Worm (Caenorhabditis elegans) whole organism, L1 larva: ENCODE results near the gene nlp-49.
A peak's percentile ranks its signal among the peaks of the same experiment; 100 is the strongest.

Source experiments
- C16A3.4 ChIP-seq: fragments of 150-350 bp; optimal IDR thresholded peaks from 2 replicates; lab custom pipeline; 2014; ENCODE audit warnings: missing biosample characterization, missing genetic modification characterization
- aly-2 ChIP-seq: fragments of 150-350 bp; optimal IDR thresholded peaks from 2 replicates; lab custom pipeline; 2014; ENCODE audit warnings: missing biosample characterization, missing genetic modification characterization
- ama-1 ChIP-seq: fragments of 150-350 bp; optimal IDR thresholded peaks from 2 replicates; lab custom pipeline; 2014
- blmp-1 ChIP-seq: fragments of 150-350 bp; optimal IDR thresholded peaks from 2 replicates; lab custom pipeline; 2014; ENCODE audit warnings: missing biosample characterization, missing genetic modification characterization
- ceh-8 ChIP-seq: fragments of 200-800 bp; sonication (Bioruptor generic); optimal IDR thresholded peaks from 2 replicates; lab custom pipeline; 2018; ENCODE audit warnings: mild to moderate bottlenecking, missing genetic modification characterization, moderate library complexity, missing compliant biosample characterization
- ceh-90 ChIP-seq: sonication (generic microtip); optimal IDR thresholded peaks from 2 replicates; lab custom pipeline; 2016; ENCODE audit warnings: missing genetic modification characterization, missing compliant biosample characterization
- ces-1 ChIP-seq: fragments of 150-350 bp; optimal IDR thresholded peaks from 2 replicates; lab custom pipeline; 2014; ENCODE audit warnings: missing biosample characterization, missing genetic modification reagents, missing genetic modification characterization
- dpl-1 ChIP-seq, 3 experiments: fragments of 150-350 bp in 2 of 3; sonication (generic microtip) in 1 of 3; optimal IDR thresholded peaks; 2 replicates each; lab custom pipeline; 2014 to 2017; ENCODE audit warnings: missing biosample characterization in 3 of 3, missing genetic modification characterization in 3 of 3, missing genetic modification reagents in 3 of 3
- dsc-1 ChIP-seq: sonication (generic microtip); optimal IDR thresholded peaks from 2 replicates; lab custom pipeline; 2016; ENCODE audit warnings: mild to moderate bottlenecking, missing genetic modification characterization, missing compliant biosample characterization
- efl-1 ChIP-seq, 4 experiments: fragments of 150-350 bp; optimal IDR thresholded peaks in 3 of 4; peaks in 1 of 4; 1 replicate in 1 of 4; 2 replicates in 3 of 4; lab custom pipeline; 2014; ENCODE audit warnings: missing biosample characterization in 2 of 4, missing genetic modification characterization in 2 of 4, missing genetic modification reagents in 2 of 4
- efl-3 ChIP-seq: fragments of 200-800 bp; sonication (Bioruptor generic); optimal IDR thresholded peaks from 2 replicates; lab custom pipeline; 2018; ENCODE audit warnings: mild to moderate bottlenecking, missing genetic modification characterization, missing compliant biosample characterization
- elt-2 ChIP-seq: sonication (generic microtip); optimal IDR thresholded peaks from 2 replicates; lab custom pipeline; 2016; ENCODE audit warnings: missing genetic modification characterization, mild to moderate bottlenecking, inconsistent platforms, missing compliant biosample characterization, missing genetic modification reagents
- elt-3 ChIP-seq, 6 experiments: fragments of 150-350 bp in 1 of 6; sonication (generic microtip); optimal IDR thresholded peaks; 2 replicates each; lab custom pipeline; 2017 to 2018; ENCODE audit warnings: missing biosample characterization in 6 of 6, missing genetic modification characterization in 6 of 6, inconsistent platforms in 1 of 6
- fkh-10 ChIP-seq: sonication (generic microtip); optimal IDR thresholded peaks from 2 replicates; lab custom pipeline; 2017; ENCODE audit warnings: missing biosample characterization, missing genetic modification reagents, missing genetic modification characterization
- fkh-4 ChIP-seq: sonication (generic microtip); optimal IDR thresholded peaks from 2 replicates; lab custom pipeline; 2016; ENCODE audit warnings: missing compliant biosample characterization, missing genetic modification characterization, borderline replicate concordance
- fkh-8 ChIP-seq: sonication (generic microtip); optimal IDR thresholded peaks from 2 replicates; lab custom pipeline; 2016; ENCODE audit warnings: mild to moderate bottlenecking, missing genetic modification characterization, missing compliant biosample characterization
- hlh-17 ChIP-seq: fragments of 200-800 bp; sonication (Bioruptor generic); optimal IDR thresholded peaks from 2 replicates; lab custom pipeline; 2018; ENCODE audit warnings: missing genetic modification characterization, mild to moderate bottlenecking, missing compliant biosample characterization, moderate library complexity, borderline replicate concordance
- hlh-4 ChIP-seq: sonication (generic microtip); optimal IDR thresholded peaks from 2 replicates; lab custom pipeline; 2016; ENCODE audit warnings: mild to moderate bottlenecking, missing genetic modification characterization, missing compliant biosample characterization
- hpl-2 ChIP-seq: fragments of 150-350 bp; optimal IDR thresholded peaks from 2 replicates; lab custom pipeline; 2014; ENCODE audit warnings: missing biosample characterization, missing genetic modification reagents, missing genetic modification characterization
- isw-1 ChIP-seq: fragments of 200-800 bp; sonication (Bioruptor generic); IDR thresholded peaks from 2 replicates; pipeline ENCODE4 v1.3.6; 2022; ENCODE audit warnings: missing genetic modification characterization, missing compliant biosample characterization
- lin-14 ChIP-seq: fragments of 200-800 bp; sonication (Bioruptor generic); optimal IDR thresholded peaks from 2 replicates; lab custom pipeline; 2018; ENCODE audit warnings: mild to moderate bottlenecking, missing genetic modification characterization, moderate library complexity, missing compliant biosample characterization
- lin-15B ChIP-seq: fragments of 150-350 bp; sonication (generic microtip); optimal IDR thresholded peaks from 3 replicates; lab custom pipeline; 2014; ENCODE audit warnings: missing biosample characterization, missing genetic modification characterization
- lin-35 ChIP-seq, 2 experiments: fragments of 150-350 bp; optimal IDR thresholded peaks; 2 replicates each; lab custom pipeline; 2014; ENCODE audit warnings: missing biosample characterization in 2 of 2, missing genetic modification characterization in 2 of 2, missing genetic modification reagents in 2 of 2
- lin-39 ChIP-seq: fragments of 150-350 bp; optimal IDR thresholded peaks from 2 replicates; lab custom pipeline; 2014; ENCODE audit warnings: missing biosample characterization, missing genetic modification reagents, missing genetic modification characterization
- lir-3 ChIP-seq: sonication (generic microtip); optimal IDR thresholded peaks from 2 replicates; lab custom pipeline; 2016; ENCODE audit warnings: mild to moderate bottlenecking, missing genetic modification characterization, moderate library complexity, missing compliant biosample characterization; ENCODE audit not compliant: poor library complexity
- mab-9 ChIP-seq: fragments of 200-800 bp; sonication (Bioruptor generic); IDR thresholded peaks from 2 replicates; pipeline ENCODE4 v1.3.6; 2022; ENCODE audit warnings: missing genetic modification reagents, missing genetic modification characterization, missing compliant biosample characterization
- mdl-1 ChIP-seq, 2 experiments: fragments of 150-350 bp; optimal IDR thresholded peaks; 2 replicates each; lab custom pipeline; 2014 to 2017; ENCODE audit warnings: missing biosample characterization in 2 of 2, missing genetic modification characterization in 2 of 2, inconsistent platforms in 1 of 2
- mep-1 ChIP-seq: fragments of 150-350 bp; optimal IDR thresholded peaks from 2 replicates; lab custom pipeline; 2014; ENCODE audit warnings: missing biosample characterization, missing genetic modification characterization
- nhr-19 ChIP-seq: fragments of 200-800 bp; sonication (Bioruptor generic); conservative IDR thresholded peaks from 2 replicates; pipeline ENCODE4 v1.3.6; 2022; ENCODE audit warnings: missing genetic modification characterization, missing compliant biosample characterization
- nhr-28 ChIP-seq: fragments of 150-350 bp; optimal IDR thresholded peaks from 2 replicates; lab custom pipeline; 2014; ENCODE audit warnings: missing biosample characterization, missing genetic modification characterization
- nhr-47 ChIP-seq: sonication (generic microtip); optimal IDR thresholded peaks from 2 replicates; lab custom pipeline; 2016; ENCODE audit warnings: mild to moderate bottlenecking, missing genetic modification characterization, moderate library complexity, missing compliant biosample characterization
- nhr-71 ChIP-seq: sonication (generic microtip); optimal IDR thresholded peaks from 2 replicates; lab custom pipeline; 2016; ENCODE audit warnings: mild to moderate bottlenecking, missing genetic modification characterization, moderate library complexity, missing compliant biosample characterization
- nhr-84 ChIP-seq: sonication (generic microtip); optimal IDR thresholded peaks from 2 replicates; lab custom pipeline; 2017; ENCODE audit warnings: missing biosample characterization, missing genetic modification characterization
- nhr-85 ChIP-seq: sonication (generic microtip); peaks from one replicate; lab custom pipeline; 2016; ENCODE audit warnings: missing genetic modification characterization, inconsistent platforms, missing compliant biosample characterization
- nhr-90 ChIP-seq: sonication (generic microtip); optimal IDR thresholded peaks from 2 replicates; lab custom pipeline; 2016; ENCODE audit warnings: mild to moderate bottlenecking, missing genetic modification characterization, missing compliant biosample characterization; ENCODE audit not compliant: poor library complexity
- pqm-1 ChIP-seq: sonication (generic microtip); optimal IDR thresholded peaks from 3 replicates; lab custom pipeline; 2017; ENCODE audit warnings: missing biosample characterization, missing genetic modification characterization
- sox-4 ChIP-seq: sonication (generic microtip); optimal IDR thresholded peaks from 2 replicates; lab custom pipeline; 2016; ENCODE audit warnings: missing genetic modification characterization, missing compliant biosample characterization
- sptf-1 ChIP-seq: fragments of 150-350 bp; optimal IDR thresholded peaks from 2 replicates; lab custom pipeline; 2014; ENCODE audit warnings: missing biosample characterization, missing genetic modification characterization
- swsn-7 ChIP-seq: sonication (generic microtip); optimal IDR thresholded peaks from 2 replicates; lab custom pipeline; 2016; ENCODE audit warnings: missing genetic modification characterization, missing compliant biosample characterization
- tbx-2 ChIP-seq: sonication (generic microtip); optimal IDR thresholded peaks from 2 replicates; lab custom pipeline; 2016; ENCODE audit warnings: missing genetic modification characterization, missing compliant biosample characterization
- unc-130 ChIP-seq: fragments of 150-350 bp; optimal IDR thresholded peaks from 2 replicates; lab custom pipeline; 2017; ENCODE audit warnings: missing biosample characterization, missing genetic modification characterization, inconsistent platforms
- unc-86 ChIP-seq: sonication (generic microtip); optimal IDR thresholded peaks from 2 replicates; lab custom pipeline; 2016; ENCODE audit warnings: missing genetic modification characterization, missing compliant biosample characterization
- unc-98 ChIP-seq: fragments of 200-800 bp; sonication (Bioruptor generic); IDR thresholded peaks from 2 replicates; pipeline ENCODE4 v1.3.6; 2022; ENCODE audit warnings: missing genetic modification characterization, missing compliant biosample characterization
- vab-15 ChIP-seq: sonication (generic microtip); optimal IDR thresholded peaks from 2 replicates; lab custom pipeline; 2017; ENCODE audit warnings: missing genotype, mild to moderate bottlenecking, missing genetic modification characterization, missing compliant biosample characterization
- xbp-1 ChIP-seq: sonication (generic microtip); optimal IDR thresholded peaks from 2 replicates; lab custom pipeline; 2016; ENCODE audit warnings: missing genetic modification characterization, missing compliant biosample characterization
- zip-4 ChIP-seq: fragments of 200-800 bp; sonication (Bioruptor generic); optimal IDR thresholded peaks from 2 replicates; lab custom pipeline; 2018; ENCODE audit warnings: mild to moderate bottlenecking, missing genetic modification characterization, moderate library complexity, missing compliant biosample characterization

Gene nlp-49

ce11 chrX:5930822-5931221 is 26.4 kb downstream of the nlp-49 start, which contains the start of gene egl-6:
TSS of gene egl-6 (plus strand) at chrX:5931122.
- TF ChIP-seq zip-4 (GFP tag; lab: Kevin White, UChicago), result no peak
- no peak for TF ChIP-seq aly-2 (tag; lab: Kevin White, UChicago)
- no peak for TF ChIP-seq lin-14 (GFP tag; lab: Kevin White, UChicago)
- no peak for TF ChIP-seq pqm-1 (tag; lab: Kevin White, UChicago)
- no peak for TF ChIP-seq mab-9
- TF ChIP-seq lin-39 (tag; lab: Kevin White, UChicago), result no peak
- TF ChIP-seq unc-86 (tag; lab: Kevin White, UChicago), result no peak
- no peak for TF ChIP-seq lin-15B (tag; lab: Kevin White, UChicago)
- TF ChIP-seq mep-1, result no peak
- TF ChIP-seq tbx-2 (tag; lab: Kevin White, UChicago), result no peak
- TF ChIP-seq ceh-90 (tag; lab: Kevin White, UChicago), result no peak
- no peak for TF ChIP-seq dpl-1 (GFP tag; optimal IDR thresholded peaks at IDR 0.05; lab: Kevin White, UChicago)
- TF ChIP-seq unc-98 (GFP tag; lab: Robert Waterston, UW), result no peak
- TF ChIP-seq dsc-1 (tag; lab: Kevin White, UChicago), result no peak
- no peak for TF ChIP-seq fkh-8
- no peak for TF ChIP-seq lir-3 (tag; lab: Kevin White, UChicago)
- TF ChIP-seq xbp-1, result no peak
- no peak for TF ChIP-seq fkh-4 (tag; lab: Kevin White, UChicago)

- TF ChIP-seq efl-1 (optimal IDR thresholded peaks at IDR 0.05; lab: Kevin White, UChicago), result no peak
- TF ChIP-seq efl-1 (GFP tag; optimal IDR thresholded peaks at IDR 0.05 in 1 of 2; lab: Kevin White, UChicago), result peak in 1 of 2 experiments; percentile 50
- no peak for TF ChIP-seq isw-1 (GFP tag; lab: Robert Waterston, UW)
- no peak for TF ChIP-seq elt-3 (tag; optimal IDR thresholded peaks at IDR 0.05; lab: Kevin White, UChicago)
- no peak for TF ChIP-seq nhr-28
Measured at ce11 chrX:5932923-5933322, 28.5 kb downstream of the nlp-49 start.

- TF ChIP-seq hlh-4 (tag; lab: Kevin White, UChicago) (no peak), C16A3.4 (no peak), vab-15 (no peak), unc-130 (no peak), ceh-8 (GFP tag; lab: Kevin White, UChicago) (no peak), sox-4 (tag; lab: Kevin White, UChicago) (no peak), ama-1 (lab: Kevin White, UChicago) (no peak), hlh-17 (GFP tag; lab: Kevin White, UChicago) (no peak), lir-3 (tag; lab: Kevin White, UChicago) (no peak), nhr-84 (tag; lab: Kevin White, UChicago) (no peak), ces-1 (GFP tag; lab: Kevin White, UChicago) (no peak)
Measured at ce11 chrX:5935473-5935872, 31.0 kb downstream of the nlp-49 start, which contains the start of gene C46F4.3. TSS of gene C46F4.3 (plus strand) at chrX:5935773.

- TF ChIP-seq zip-4 (GFP tag; lab: Kevin White, UChicago) (no peak), elt-2 (tag; lab: Kevin White, UChicago) (peak; percentile 13), fkh-10 (GFP tag; lab: Kevin White, UChicago) (no peak), nhr-85 (tag; lab: Kevin White, UChicago) (peak; percentile 26)
Measured at ce11 chrX:5941325-5941724, 36.9 kb downstream of the nlp-49 start.

ce11 chrX:5942171-5942570 is 37.7 kb downstream of the nlp-49 start:
- no peak for TF ChIP-seq efl-3 (GFP tag; lab: Kevin White, UChicago)
- TF ChIP-seq mdl-1 (tag; optimal IDR thresholded peaks at IDR 0.05; lab: Kevin White, UChicago), result peak in 1 of 2 experiments; percentile 87
- TF ChIP-seq vab-15, result no peak
- TF ChIP-seq lin-35 (GFP tag; optimal IDR thresholded peaks at IDR 0.05; lab: Kevin White, UChicago), result peak in 1 of 2 experiments; percentile 69
- TF ChIP-seq hpl-2 (GFP tag; lab: Kevin White, UChicago), result no peak
- no peak for TF ChIP-seq sptf-1 (tag; lab: Kevin White, UChicago)
- TF ChIP-seq ces-1 (GFP tag; lab: Kevin White, UChicago), result no peak
- TF ChIP-seq swsn-7 (tag; lab: Kevin White, UChicago), result peak; percentile 36
- peak; percentile 39 for TF ChIP-seq nhr-90 (tag; lab: Kevin White, UChicago)
- TF ChIP-seq nhr-47 (tag; lab: Kevin White, UChicago), result peak; percentile 44
- peak; percentile 43 for TF ChIP-seq tbx-2 (tag; lab: Kevin White, UChicago)
- TF ChIP-seq nhr-19 (GFP tag; lab: Robert Waterston, UW), result peak; percentile 69
- TF ChIP-seq xbp-1, result peak; percentile 19
- peak; percentile 92 for TF ChIP-seq nhr-71 (tag; lab: Kevin White, UChicago)
- TF ChIP-seq blmp-1 (tag; lab: Kevin White, UChicago), result peak; percentile 49
